Fruit fly (Drosophila melanogaster) S2 (cell line): ENCODE results near the gene CCT6.
"Not testable (repeated sequence)": the region's sequence is repeated elsewhere in the genome, so short reads cannot be mapped to it uniquely, and the experiment has no call there.

ENCODE experiments used
- CG8478 ChIP-seq: fragments of >200 bp; optimal IDR thresholded peaks from 2 replicates; lab custom pipeline; 2018
- CTCF ChIP-seq, 2 experiments: fragments of >200 bp; optimal IDR thresholded peaks; 2 replicates each; lab custom pipeline; 2018

The CCT6 gene

DNA sequence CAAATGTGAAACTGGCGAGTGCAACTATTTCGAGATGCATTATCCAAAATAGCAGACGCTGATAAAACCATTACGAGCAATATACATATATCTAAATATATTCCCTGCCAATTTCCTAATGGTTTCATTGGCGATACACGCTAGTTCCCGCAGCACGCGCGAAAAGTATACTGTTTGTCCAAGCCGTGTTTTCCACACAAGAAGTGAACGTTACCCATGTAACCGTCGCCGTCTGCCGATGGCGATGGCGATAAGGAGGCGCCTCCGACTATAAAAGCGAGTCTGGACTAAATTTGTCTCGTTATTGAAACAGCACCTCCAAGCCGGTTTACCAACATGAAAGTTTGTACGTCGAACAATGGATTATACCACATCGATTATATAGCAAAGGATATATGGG is 32.4 kb downstream of the CCT6 start, which contains the start of gene CG43673:
CG43673 (plus strand) TSS at position 301 of the 400 bp plus-strand sequence.
- TF ChIP-seq CG8478 (lab: Kevin White, UChicago) = no peak
- no peak for TF ChIP-seq CTCF (optimal IDR thresholded peaks at IDR 0.05; lab: Kevin White, UChicago)

DNA sequence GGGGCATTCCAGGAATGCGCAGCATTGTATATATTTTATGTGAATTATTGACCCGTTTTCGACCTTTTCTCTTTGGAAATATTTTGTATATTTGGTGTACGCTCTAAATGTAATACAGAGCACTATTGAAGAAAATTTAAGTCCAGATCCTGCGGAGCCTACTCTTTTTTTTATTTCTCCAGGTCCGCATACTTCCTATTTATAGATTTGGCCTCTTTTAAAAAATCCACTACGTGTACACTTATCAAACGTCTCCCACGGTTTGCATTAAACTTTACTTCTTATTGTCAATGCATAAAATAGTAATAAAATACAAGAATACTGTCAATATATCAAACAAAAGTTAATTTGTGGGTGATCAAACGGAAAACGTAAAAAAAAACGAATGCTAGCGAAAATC is 37.2 kb downstream of the CCT6 start, which contains the start of gene Efhc1.1:
Efhc1.1 (minus strand) TSS at position 101 of the 400 bp plus-strand sequence.
- TF ChIP-seq CTCF (optimal IDR thresholded peaks at IDR 0.05; lab: Kevin White, UChicago) (no peak), CG8478 (lab: Kevin White, UChicago) (no peak)

DNA sequence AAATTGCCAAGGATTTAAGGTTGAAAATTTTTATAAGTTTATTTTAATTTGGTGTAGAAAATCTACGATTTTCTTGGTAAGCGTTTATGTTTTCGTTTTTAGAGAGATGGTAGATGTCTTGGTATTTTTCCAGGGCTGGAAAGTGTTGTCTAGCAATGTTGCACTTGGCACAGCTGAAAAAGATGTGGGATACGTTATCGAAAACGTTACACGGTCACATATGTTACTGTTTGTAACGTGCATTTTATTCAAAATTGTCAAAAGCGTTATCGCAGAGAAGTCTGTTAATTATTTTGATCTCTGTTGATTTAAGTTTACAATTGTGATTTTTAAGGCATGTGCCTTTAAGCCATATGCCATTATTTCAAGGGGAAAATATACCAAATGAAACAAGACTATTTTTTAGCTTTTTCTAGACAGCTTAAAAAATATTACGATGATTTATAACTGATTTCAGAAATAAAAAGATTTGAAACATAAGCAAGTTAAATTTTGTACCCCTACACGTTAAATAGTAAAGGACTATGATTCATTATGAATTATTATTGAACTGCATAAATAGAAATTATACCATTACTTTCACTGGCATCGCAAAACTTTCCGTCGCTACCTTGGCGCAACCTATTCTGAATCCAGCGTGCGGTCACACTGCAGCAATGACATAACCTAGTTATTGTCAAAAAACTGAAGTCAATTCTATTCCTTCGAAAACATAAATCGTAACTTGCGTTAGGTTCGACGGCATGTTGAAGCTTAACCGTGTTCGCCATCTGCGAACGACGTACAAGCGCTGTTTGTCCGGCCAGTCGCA is 39.2 kb downstream of the CCT6 start, which contains the start of the genes Paf-AHalpha and mRpS30:
Paf-AHalpha (minus strand) TSS at position 155 of the 811 bp plus-strand sequence.
mRpS30 (plus strand) TSS at position 619 of the 811 bp plus-strand sequence.
- TF ChIP-seq CTCF (optimal IDR thresholded peaks at IDR 0.05; lab: Kevin White, UChicago) (no peak), CG8478 (lab: Kevin White, UChicago) (no peak)

DNA sequence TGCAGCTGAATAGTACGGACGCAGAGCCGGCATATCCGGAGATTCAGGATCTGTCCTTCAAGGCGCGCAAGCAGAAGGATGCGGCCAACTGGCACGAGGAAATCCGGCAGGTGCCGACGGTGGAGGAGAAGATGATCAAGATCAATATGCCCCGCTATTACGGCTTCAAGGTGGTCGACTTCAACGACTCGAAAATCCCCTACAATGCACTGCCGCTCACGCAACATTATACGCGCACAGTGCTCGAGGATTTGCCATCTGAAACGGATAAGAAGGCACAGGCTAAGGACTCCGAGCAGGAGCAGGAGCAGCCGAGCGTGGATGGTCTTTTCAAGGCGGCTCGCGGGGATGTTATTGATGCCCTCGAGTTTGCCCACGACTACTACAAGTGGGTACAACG is 39.8 kb downstream of the CCT6 start:
- no peak for TF ChIP-seq CTCF (optimal IDR thresholded peaks at IDR 0.05; lab: Kevin White, UChicago)
- no peak for TF ChIP-seq CG8478 (lab: Kevin White, UChicago)

dm6 chrX:15788235-15789187 is 42.1 kb downstream of the CCT6 start, which contains the start of gene Rhp:
TSS of gene Rhp (plus strand) at chrX:15788897.
- TF ChIP-seq CTCF (optimal IDR thresholded peaks at IDR 0.05; lab: Kevin White, UChicago) (no peak), CG8478 (lab: Kevin White, UChicago) (no peak)

dm6 chrX:15795951-15796443 is 49.5 kb downstream of the CCT6 start, which contains the start of gene sordd1:
TSS of gene sordd1 (minus strand) at chrX:15796028.
- TF ChIP-seq CTCF (optimal IDR thresholded peaks at IDR 0.05; lab: Kevin White, UChicago); CG8478 (lab: Kevin White, UChicago): not testable (repeated sequence)
